Fruit fly (Drosophila melanogaster) whole organism, embryonic: ENCODE data around the gene Ssk.
A peak's percentile ranks its signal among the peaks of the same experiment; 100 is the strongest.

ENCODE experiments used
- B-H2 ChIP-seq: fragments of 200-800 bp; sonication (Bioruptor generic); optimal IDR thresholded peaks from 2 replicates; lab custom pipeline; 2018; ENCODE audit warnings: missing biosample characterization, mild to moderate bottlenecking, missing genetic modification characterization
- CG10267 ChIP-seq: fragments of 200-800 bp; sonication (Bioruptor generic); optimal IDR thresholded peaks from 2 replicates; lab custom pipeline; 2018; ENCODE audit warnings: missing biosample characterization, mild to moderate bottlenecking, missing genetic modification characterization, moderate library complexity
- CG12155 ChIP-seq: fragments of 200-800 bp; sonication (Bioruptor generic); optimal IDR thresholded peaks from 3 replicates; lab custom pipeline; 2016; ENCODE audit warnings: missing biosample characterization, missing genetic modification characterization
- CG18599 ChIP-seq: fragments of 200-800 bp; sonication (Bioruptor generic); optimal IDR thresholded peaks from 3 replicates; lab custom pipeline; 2017; ENCODE audit warnings: missing biosample characterization, missing genetic modification characterization, mild to moderate bottlenecking, moderate library complexity, missing genetic modification reagents
- CG30431 ChIP-seq: fragments of 200-800 bp; sonication (Bioruptor generic); optimal IDR thresholded peaks from 2 replicates; lab custom pipeline; 2017; ENCODE audit warnings: missing biosample characterization, missing genetic modification characterization
- CG34224 ChIP-seq: fragments of 200-800 bp; sonication (Bioruptor generic); IDR thresholded peaks from 3 replicates; pipeline ENCODE4 v1.3.6; 2022; ENCODE audit warnings: missing biosample characterization, missing genetic modification characterization; ENCODE audit not compliant: partially characterized antibody
- CG34376 ChIP-seq: fragments of 200-800 bp; sonication (Bioruptor generic); optimal IDR thresholded peaks from 2 replicates; lab custom pipeline; 2018; ENCODE audit warnings: missing biosample characterization, mild to moderate bottlenecking, missing genetic modification characterization
- CG4617 ChIP-seq: fragments of 200-800 bp; sonication (Bioruptor generic); optimal IDR thresholded peaks from 3 replicates; lab custom pipeline; 2016; ENCODE audit warnings: missing biosample characterization, missing genetic modification characterization, borderline replicate concordance
- CG7745 ChIP-seq: fragments of 200-800 bp; sonication (Bioruptor generic); optimal IDR thresholded peaks from 2 replicates; lab custom pipeline; 2018; ENCODE audit warnings: missing biosample characterization, mild to moderate bottlenecking, missing genetic modification characterization, moderate library complexity
- CHES-1-like ChIP-seq: fragments of 200-800 bp; sonication (Bioruptor generic); optimal IDR thresholded peaks from 2 replicates; lab custom pipeline; 2016; ENCODE audit warnings: missing biosample characterization, missing genetic modification characterization
- CrebB ChIP-seq: fragments of 200-800 bp; sonication (Bioruptor generic); optimal IDR thresholded peaks from 3 replicates; lab custom pipeline; 2018; ENCODE audit warnings: missing biosample characterization, mild to moderate bottlenecking, missing genetic modification characterization
- Deaf1 ChIP-seq: fragments of 200-800 bp; optimal IDR thresholded peaks from 3 replicates; lab custom pipeline; 2019; ENCODE audit warnings: missing biosample characterization, mild to moderate bottlenecking, missing genetic modification characterization, moderate library complexity
- Dip3 ChIP-seq: fragments of 200-800 bp; sonication (Bioruptor generic); optimal IDR thresholded peaks from 3 replicates; lab custom pipeline; 2016; ENCODE audit warnings: missing biosample characterization, missing genetic modification characterization
- Dp ChIP-seq: fragments of 200-800 bp; sonication (Bioruptor generic); optimal IDR thresholded peaks from 2 replicates; lab custom pipeline; 2018; ENCODE audit warnings: missing biosample characterization, mild to moderate bottlenecking, missing genetic modification characterization, moderate library complexity
- Elba2 ChIP-seq: fragments of 200-800 bp; sonication (Bioruptor generic); optimal IDR thresholded peaks from 3 replicates; lab custom pipeline; 2016; ENCODE audit warnings: missing biosample characterization, missing genetic modification characterization
- GATAe ChIP-seq: fragments of 200-800 bp; sonication (Bioruptor generic); conservative IDR thresholded peaks from 2 replicates; pipeline ENCODE4 v1.3.6; 2022; ENCODE audit warnings: missing biosample characterization, missing genetic modification characterization
- Hmr ChIP-seq: fragments of 200-800 bp; sonication (Bioruptor generic); optimal IDR thresholded peaks from 3 replicates; lab custom pipeline; 2017; ENCODE audit warnings: mild to moderate bottlenecking, missing biosample characterization, missing genetic modification reagents, missing genetic modification characterization
- Med ChIP-seq: fragments of 200-800 bp; sonication (Bioruptor generic); peaks from one replicate; lab custom pipeline; 2016; ENCODE audit warnings: missing biosample characterization, missing genetic modification characterization, mild to moderate bottlenecking, inconsistent platforms, moderate library complexity
- Mes4 ChIP-seq: fragments of 200-800 bp; sonication (Bioruptor generic); optimal IDR thresholded peaks from 2 replicates; lab custom pipeline; 2016; ENCODE audit warnings: missing biosample characterization, missing genetic modification characterization
- Mrtf ChIP-seq: fragments of 200-800 bp; sonication (Bioruptor generic); IDR thresholded peaks from 3 replicates; pipeline ENCODE4 v1.3.6; 2022; ENCODE audit warnings: missing biosample characterization, missing genetic modification characterization
- Scr ChIP-seq: fragments of 200-800 bp; sonication (Bioruptor generic); IDR thresholded peaks from 2 replicates; pipeline ENCODE4 v1.3.6; 2022; ENCODE audit warnings: missing biosample characterization, missing genetic modification characterization; ENCODE audit not compliant: partially characterized antibody
- Side ChIP-seq: fragments of 200-800 bp; sonication (Bioruptor generic); optimal IDR thresholded peaks from 2 replicates; lab custom pipeline; 2016; ENCODE audit warnings: missing biosample characterization, missing genetic modification characterization
- Spps ChIP-seq: fragments of 200-800 bp; sonication (Bioruptor generic); optimal IDR thresholded peaks from 2 replicates; lab custom pipeline; 2018; ENCODE audit warnings: missing biosample characterization, mild to moderate bottlenecking, missing genetic modification characterization
- Stat92E ChIP-seq, 3 experiments: fragments of >200 bp in 2 of 3; fragments of 200-800 bp in 1 of 3; sonication (Bioruptor generic) in 1 of 3; optimal IDR thresholded peaks; 2 replicates each; lab custom pipeline; 2017 to 2019; ENCODE audit warnings: missing biosample characterization in 3 of 3, missing genetic modification characterization in 3 of 3, mild to moderate bottlenecking in 1 of 3, moderate library complexity in 1 of 3
- Trl ChIP-seq, 3 experiments: fragments of >200 bp in 2 of 3; fragments of 200-800 bp in 1 of 3; sonication (Bioruptor generic) in 1 of 3; optimal IDR thresholded peaks; 2 replicates in 1 of 3; 3 replicates in 2 of 3; lab custom pipeline; 2016 to 2017; ENCODE audit warnings: missing biosample characterization in 1 of 3, missing genetic modification characterization in 1 of 3
- ab ChIP-seq: fragments of 200-800 bp; sonication (Bioruptor generic); optimal IDR thresholded peaks from 2 replicates; lab custom pipeline; 2016; ENCODE audit warnings: missing biosample characterization, missing genetic modification characterization
- ase ChIP-seq: fragments of 200-800 bp; sonication (Bioruptor generic); IDR thresholded peaks from 3 replicates; pipeline ENCODE4 v1.3.6; 2022; ENCODE audit warnings: missing biosample characterization, missing genetic modification characterization
- az2 ChIP-seq: fragments of 200-800 bp; sonication (Bioruptor generic); optimal IDR thresholded peaks from 3 replicates; lab custom pipeline; 2016; ENCODE audit warnings: missing biosample characterization, missing genetic modification characterization
- bowl ChIP-seq: fragments of 200-800 bp; sonication (Bioruptor generic); IDR thresholded peaks from 2 replicates; pipeline ENCODE4 v1.3.6; 2022; ENCODE audit warnings: missing biosample characterization, missing genetic modification characterization
- cg ChIP-seq: fragments of 200-800 bp; sonication (Bioruptor generic); optimal IDR thresholded peaks from 3 replicates; lab custom pipeline; 2019; ENCODE audit warnings: missing biosample characterization, mild to moderate bottlenecking, missing genetic modification characterization, moderate library complexity
- cwo ChIP-seq: fragments of 200-800 bp; sonication (Bioruptor generic); optimal IDR thresholded peaks from 3 replicates; lab custom pipeline; 2017; ENCODE audit warnings: missing biosample characterization, missing genetic modification characterization, mild to moderate bottlenecking, moderate library complexity, missing genetic modification reagents
- dan ChIP-seq: fragments of 200-800 bp; sonication (Bioruptor generic); IDR thresholded peaks from 2 replicates; pipeline ENCODE4 v1.3.6; 2022; ENCODE audit warnings: missing biosample characterization, missing genetic modification characterization
- dmrt11E ChIP-seq: fragments of 200-800 bp; sonication (Bioruptor generic); optimal IDR thresholded peaks from 3 replicates; lab custom pipeline; 2018; ENCODE audit warnings: missing biosample characterization, mild to moderate bottlenecking, missing genetic modification characterization, moderate library complexity
- exex ChIP-seq: fragments of 200-800 bp; sonication (Bioruptor generic); optimal IDR thresholded peaks from 4 replicates; lab custom pipeline; 2018; ENCODE audit warnings: missing biosample characterization, mild to moderate bottlenecking, missing genetic modification characterization, moderate library complexity
- fd96Cb ChIP-seq: fragments of 200-800 bp; sonication (Bioruptor generic); optimal IDR thresholded peaks from 2 replicates; lab custom pipeline; 2018; ENCODE audit warnings: missing biosample characterization, mild to moderate bottlenecking, missing genetic modification characterization, moderate library complexity
- gcm2 ChIP-seq: fragments of 200-800 bp; sonication (Bioruptor generic); optimal IDR thresholded peaks from 2 replicates; lab custom pipeline; 2016; ENCODE audit warnings: missing biosample characterization, missing genetic modification characterization
- gsb ChIP-seq: fragments of 200-800 bp; sonication (Bioruptor generic); IDR thresholded peaks from 2 replicates; pipeline ENCODE4 v1.3.6; 2022; ENCODE audit warnings: missing biosample characterization, missing genetic modification characterization
- hb ChIP-seq: fragments of 200-800 bp; sonication (Bioruptor generic); IDR thresholded peaks from 3 replicates; pipeline ENCODE4 v1.3.6; 2022; ENCODE audit warnings: missing biosample characterization, missing genetic modification characterization; ENCODE audit not compliant: partially characterized antibody
- ind ChIP-seq: fragments of 200-800 bp; sonication (Bioruptor generic); optimal IDR thresholded peaks from 3 replicates; lab custom pipeline; 2016; ENCODE audit warnings: missing biosample characterization, missing genetic modification characterization
- klu ChIP-seq: fragments of 200-800 bp; sonication (Bioruptor generic); IDR thresholded peaks from 2 replicates; pipeline ENCODE4 v1.3.6; 2022; ENCODE audit warnings: missing biosample characterization, missing genetic modification characterization
- lilli ChIP-seq: fragments of 200-800 bp; sonication (Bioruptor generic); optimal IDR thresholded peaks from 3 replicates; lab custom pipeline; 2016; ENCODE audit warnings: missing biosample characterization, missing genetic modification characterization
- nmo ChIP-seq: fragments of 200-800 bp; sonication (Bioruptor generic); optimal IDR thresholded peaks from 2 replicates; lab custom pipeline; 2018; ENCODE audit warnings: missing biosample characterization, mild to moderate bottlenecking, missing genetic modification characterization, moderate library complexity
- slou ChIP-seq: fragments of 200-800 bp; sonication (Bioruptor generic); optimal IDR thresholded peaks from 3 replicates; lab custom pipeline; 2016; ENCODE audit warnings: missing biosample characterization, missing genetic modification characterization
- sna ChIP-seq: fragments of 200-800 bp; sonication (Bioruptor generic); IDR thresholded peaks from 2 replicates; pipeline ENCODE4 v1.3.6; 2022; ENCODE audit warnings: missing biosample characterization, missing genetic modification characterization; ENCODE audit not compliant: partially characterized antibody
- ssp ChIP-seq: fragments of 200-800 bp; sonication (Bioruptor generic); IDR thresholded peaks from 2 replicates; pipeline ENCODE4 v1.3.6; 2022; ENCODE audit warnings: missing biosample characterization, missing genetic modification characterization
- sug ChIP-seq: fragments of 200-800 bp; optimal IDR thresholded peaks from 2 replicates; lab custom pipeline; 2019; ENCODE audit warnings: missing biosample characterization, mild to moderate bottlenecking, missing genetic modification characterization, moderate library complexity
- tap ChIP-seq: fragments of 200-800 bp; optimal IDR thresholded peaks from 3 replicates; lab custom pipeline; 2019; ENCODE audit warnings: missing biosample characterization, mild to moderate bottlenecking, missing genetic modification characterization, moderate library complexity
- unpg ChIP-seq: fragments of 200-800 bp; sonication (Bioruptor generic); optimal IDR thresholded peaks from 3 replicates; lab custom pipeline; 2018; ENCODE audit warnings: missing biosample characterization, mild to moderate bottlenecking, missing genetic modification characterization, moderate library complexity
- wdn ChIP-seq: fragments of 200-800 bp; sonication (Bioruptor generic); IDR thresholded peaks from 2 replicates; pipeline ENCODE4 v1.3.6; 2022; ENCODE audit warnings: missing biosample characterization, missing genetic modification characterization
- wor ChIP-seq: fragments of 200-800 bp; sonication (Bioruptor generic); IDR thresholded peaks from 2 replicates; pipeline ENCODE4 v1.3.6; 2022; ENCODE audit warnings: missing biosample characterization, missing genetic modification characterization

The Ssk gene

dm6 chr3L:20193748-20194058, 5.4 kb downstream of the Ssk start (continued):
- TF ChIP-seq exex (tag; lab: Kevin White, UChicago) (peak; percentile 97), CG34376 (peak; percentile 90), hb (GFP tag; lab: Robert Waterston, UW) (no peak), CG18599 (peak; percentile 8), Mrtf (GFP tag; lab: Robert Waterston, UW) (no peak), cg (GFP tag; lab: Kevin White, UChicago) (no peak), wdn (GFP tag; lab: Robert Waterston, UW) (no peak), Deaf1 (tag; lab: Kevin White, UChicago) (peak; percentile 22), Med (GFP tag; lab: Kevin White, UChicago) (peak; percentile 0), Hmr (GFP tag; lab: Kevin White, UChicago) (no peak), sug (tag; lab: Kevin White, UChicago) (peak; percentile 73), gsb (GFP tag; lab: Robert Waterston, UW) (no peak), tap (tag; lab: Kevin White, UChicago) (no peak), dan (GFP tag; lab: Robert Waterston, UW) (no peak), lilli (GFP tag; lab: Kevin White, UChicago) (no peak)
- TF ChIP-seq, all 482 proteins: peak for 10

dm6 chr3L:20194731-20195130, 6.4 kb downstream of the Ssk start:
- TF ChIP-seq Dp (GFP tag; lab: Kevin White, UChicago): no peak
- no peak for TF ChIP-seq wor (GFP tag; lab: Robert Waterston, UW)
- TF ChIP-seq CG4617 (GFP tag; lab: Kevin White, UChicago): no peak
- peak; percentile 40 for TF ChIP-seq nmo (GFP tag; lab: Kevin White, UChicago)
- TF ChIP-seq ind: peak; percentile 47
- no peak for TF ChIP-seq Scr (GFP tag; lab: Robert Waterston, UW)
- TF ChIP-seq unpg (GFP tag; lab: Kevin White, UChicago): peak; percentile 57
- peak; percentile 7 for TF ChIP-seq CG30431 (GFP tag; lab: Kevin White, UChicago)
- no peak for TF ChIP-seq sna (GFP tag; lab: Robert Waterston, UW)
- no peak for TF ChIP-seq CrebB (tag; lab: Kevin White, UChicago)
- TF ChIP-seq GATAe: no peak
- no peak for TF ChIP-seq Trl (optimal IDR thresholded peaks at IDR 0.05; lab: Kevin White, UChicago)
- peak; percentile 33 for TF ChIP-seq Trl (GFP tag; optimal IDR thresholded peaks at IDR 0.05; lab: Kevin White, UChicago)
- no peak for TF ChIP-seq ab (GFP tag; lab: Kevin White, UChicago)
- no peak for TF ChIP-seq CG7745 (tag; lab: Kevin White, UChicago)
- TF ChIP-seq Spps (tag; lab: Kevin White, UChicago): no peak
- peak; percentile 1 for TF ChIP-seq az2 (GFP tag; lab: Kevin White, UChicago)
- peak; percentile 41 for TF ChIP-seq dmrt11E (tag; lab: Kevin White, UChicago)
- no peak for TF ChIP-seq ase (GFP tag; lab: Robert Waterston, UW)
- TF ChIP-seq sug (tag; lab: Kevin White, UChicago): peak; percentile 5
- TF ChIP-seq fd96Cb (tag; lab: Kevin White, UChicago): peak; percentile 29
- TF ChIP-seq cwo (GFP tag; lab: Kevin White, UChicago): peak; percentile 37
- TF ChIP-seq CG10267 (tag; lab: Kevin White, UChicago): peak; percentile 1
- TF ChIP-seq gcm2 (GFP tag; lab: Kevin White, UChicago): no peak
- TF ChIP-seq Side: no peak
- no peak for TF ChIP-seq Elba2
- no peak for TF ChIP-seq klu
- peak; percentile 22 for TF ChIP-seq Dip3
- no peak for TF ChIP-seq bowl (GFP tag; lab: Robert Waterston, UW)
- no peak for TF ChIP-seq slou (GFP tag; lab: Kevin White, UChicago)
- TF ChIP-seq Stat92E (GFP tag; optimal IDR thresholded peaks at IDR 0.05; lab: Kevin White, UChicago): no peak
- TF ChIP-seq CHES-1-like (GFP tag; lab: Kevin White, UChicago): no peak
- TF ChIP-seq B-H2 (GFP tag; lab: Kevin White, UChicago): no peak
- no peak for TF ChIP-seq Mes4 (GFP tag; lab: Kevin White, UChicago)
- peak; percentile 6 for TF ChIP-seq CG12155 (GFP tag; lab: Kevin White, UChicago)
- no peak for TF ChIP-seq ssp (GFP tag; lab: Robert Waterston, UW)
- no peak for TF ChIP-seq CG34224
